Fruit fly (Drosophila melanogaster) whole organism, embryonic: ENCODE results near the gene CG10445.
A peak's percentile ranks its signal among the peaks of the same experiment; 100 is the strongest.

Experiments
- Adf1 ChIP-seq: fragments of 200-800 bp; sonication (Bioruptor generic); IDR thresholded peaks from 2 replicates; pipeline ENCODE4 v1.3.6; 2022; ENCODE audit warnings: missing biosample characterization, missing genetic modification characterization
- Asciz ChIP-seq: fragments of 200-800 bp; sonication (Bioruptor generic); optimal IDR thresholded peaks from 2 replicates; lab custom pipeline; 2017; ENCODE audit warnings: missing biosample characterization, mild to moderate bottlenecking, missing genetic modification characterization, missing genetic modification reagents
- Bgb ChIP-seq: fragments of 200-800 bp; sonication (Bioruptor generic); IDR thresholded peaks from 2 replicates; pipeline ENCODE4 v1.3.6; 2022; ENCODE audit warnings: missing biosample characterization, missing genetic modification characterization; ENCODE audit not compliant: partially characterized antibody
- C15 ChIP-seq: fragments of 200-800 bp; sonication (Bioruptor generic); IDR thresholded peaks from 3 replicates; pipeline ENCODE4 v1.3.6; 2022; ENCODE audit warnings: missing biosample characterization, missing genetic modification characterization
- CG10979 ChIP-seq: fragments of 200-800 bp; sonication (Bioruptor generic); optimal IDR thresholded peaks from 2 replicates; lab custom pipeline; 2018; ENCODE audit warnings: missing biosample characterization, mild to moderate bottlenecking, missing genetic modification characterization, moderate library complexity
- CG11398 ChIP-seq: fragments of 200-800 bp; sonication (Bioruptor generic); optimal IDR thresholded peaks from 2 replicates; lab custom pipeline; 2016; ENCODE audit warnings: missing biosample characterization, missing genetic modification characterization
- CG1233 ChIP-seq: fragments of 200-800 bp; sonication (Bioruptor generic); optimal IDR thresholded peaks from 4 replicates; lab custom pipeline; 2018; ENCODE audit warnings: missing biosample characterization, mild to moderate bottlenecking, missing genetic modification characterization
- CG13894 ChIP-seq: fragments of 200-800 bp; sonication (Bioruptor generic); optimal IDR thresholded peaks from 3 replicates; lab custom pipeline; 2018; ENCODE audit warnings: missing biosample characterization, mild to moderate bottlenecking, missing genetic modification characterization, moderate library complexity
- CG15073 ChIP-seq: fragments of 200-800 bp; sonication (Bioruptor generic); optimal IDR thresholded peaks from 2 replicates; lab custom pipeline; 2016; ENCODE audit warnings: missing biosample characterization, missing genetic modification characterization
- CG15479 ChIP-seq: fragments of 200-800 bp; sonication (Bioruptor generic); optimal IDR thresholded peaks from 3 replicates; lab custom pipeline; 2019; ENCODE audit warnings: missing biosample characterization, mild to moderate bottlenecking, missing genetic modification characterization, moderate library complexity
- CG1603 ChIP-seq: fragments of 200-800 bp; sonication (Bioruptor generic); optimal IDR thresholded peaks from 2 replicates; lab custom pipeline; 2019; ENCODE audit warnings: missing biosample characterization, mild to moderate bottlenecking, missing genetic modification characterization, moderate library complexity
- CG16779 ChIP-seq: fragments of 200-800 bp; sonication (Bioruptor generic); IDR thresholded peaks from 2 replicates; pipeline ENCODE4 v1.3.6; 2022; ENCODE audit warnings: missing biosample characterization, missing genetic modification characterization
- CG17568 ChIP-seq: fragments of 200-800 bp; sonication (Bioruptor generic); optimal IDR thresholded peaks from 2 replicates; lab custom pipeline; 2018; ENCODE audit warnings: missing biosample characterization, mild to moderate bottlenecking, missing genetic modification characterization, moderate library complexity
- CG17802 ChIP-seq: fragments of 200-800 bp; sonication (Bioruptor generic); optimal IDR thresholded peaks from 2 replicates; lab custom pipeline; 2018; ENCODE audit warnings: missing biosample characterization, mild to moderate bottlenecking, missing genetic modification characterization, moderate library complexity
- CG2875 ChIP-seq: fragments of 200-800 bp; sonication (Bioruptor generic); optimal IDR thresholded peaks from 2 replicates; lab custom pipeline; 2017; ENCODE audit warnings: missing biosample characterization, mild to moderate bottlenecking, missing genetic modification characterization, missing genetic modification reagents
- CG32532 ChIP-seq: fragments of 200-800 bp; sonication (Bioruptor generic); IDR thresholded peaks from 2 replicates; pipeline ENCODE4 v1.3.6; 2022; ENCODE audit warnings: missing biosample characterization, missing genetic modification characterization
- CG3407 ChIP-seq: fragments of 200-800 bp; sonication (Bioruptor generic); optimal IDR thresholded peaks from 2 replicates; lab custom pipeline; 2018; ENCODE audit warnings: missing biosample characterization, mild to moderate bottlenecking, missing genetic modification characterization
- CG4282 ChIP-seq: fragments of 200-800 bp; sonication (Bioruptor generic); optimal IDR thresholded peaks from 2 replicates; lab custom pipeline; 2016; ENCODE audit warnings: missing biosample characterization, missing genetic modification characterization
- CG4328 ChIP-seq: fragments of 200-800 bp; sonication (Bioruptor generic); optimal IDR thresholded peaks from 3 replicates; lab custom pipeline; 2017; ENCODE audit warnings: missing biosample characterization, missing genetic modification reagents, missing genetic modification characterization
- CG7271 ChIP-seq: fragments of 200-800 bp; sonication (Bioruptor generic); optimal IDR thresholded peaks from 2 replicates; lab custom pipeline; 2018; ENCODE audit warnings: missing biosample characterization, mild to moderate bottlenecking, missing genetic modification characterization, moderate library complexity
- CG7372 ChIP-seq: fragments of 200-800 bp; sonication (Bioruptor generic); IDR thresholded peaks from 2 replicates; pipeline ENCODE4 v1.3.6; 2022; ENCODE audit warnings: missing biosample characterization, missing genetic modification characterization
- CG7556 ChIP-seq: fragments of 200-800 bp; sonication (Bioruptor generic); optimal IDR thresholded peaks from 2 replicates; lab custom pipeline; 2017; ENCODE audit warnings: missing biosample characterization, mild to moderate bottlenecking, missing genetic modification characterization
- CG7928 ChIP-seq: fragments of 200-800 bp; sonication (Bioruptor generic); optimal IDR thresholded peaks from 2 replicates; lab custom pipeline; 2017; ENCODE audit warnings: missing biosample characterization, mild to moderate bottlenecking, missing genetic modification characterization
- CG7963 ChIP-seq: fragments of 200-800 bp; sonication (Bioruptor generic); IDR thresholded peaks from 3 replicates; pipeline ENCODE4 v1.3.6; 2022; ENCODE audit warnings: missing biosample characterization, missing genetic modification characterization; ENCODE audit not compliant: partially characterized antibody
- CG8290 ChIP-seq, 3 experiments: fragments of 200-800 bp; sonication (Bioruptor generic); optimal IDR thresholded peaks; 2 replicates each; lab custom pipeline; 2016 to 2019; ENCODE audit warnings: missing biosample characterization in 3 of 3, missing genetic modification characterization in 3 of 3, mild to moderate bottlenecking in 2 of 3, moderate library complexity in 1 of 3
- CG9876 ChIP-seq: fragments of 200-800 bp; sonication (Bioruptor generic); optimal IDR thresholded peaks from 2 replicates; lab custom pipeline; 2016; ENCODE audit warnings: missing biosample characterization, missing genetic modification characterization
- Dll ChIP-seq: fragments of 200-800 bp; sonication (Bioruptor generic); IDR thresholded peaks from 4 replicates; pipeline ENCODE4 v1.3.6; 2022; ENCODE audit warnings: missing biosample characterization, missing genetic modification characterization; ENCODE audit not compliant: partially characterized antibody
- Doc2 ChIP-seq: fragments of 200-800 bp; sonication (Bioruptor generic); IDR thresholded peaks from 2 replicates; pipeline ENCODE4 v1.3.6; 2022; ENCODE audit warnings: missing biosample characterization, missing genetic modification characterization
- Gug ChIP-seq: fragments of 200-800 bp; sonication (Bioruptor generic); IDR thresholded peaks from 4 replicates; pipeline ENCODE4 v1.3.6; 2022; ENCODE audit warnings: missing biosample characterization, missing genetic modification characterization
- H15 ChIP-seq: fragments of 200-800 bp; sonication (Bioruptor generic); IDR thresholded peaks from 3 replicates; pipeline ENCODE4 v1.3.6; 2022; ENCODE audit warnings: missing biosample characterization, missing genetic modification characterization
- Hr3 ChIP-seq: fragments of 200-800 bp; sonication (Bioruptor generic); optimal IDR thresholded peaks from 3 replicates; lab custom pipeline; 2016; ENCODE audit warnings: missing biosample characterization, missing genetic modification characterization
- Hsf ChIP-seq: fragments of 200-800 bp; sonication (Bioruptor generic); optimal IDR thresholded peaks from 3 replicates; lab custom pipeline; 2016; ENCODE audit warnings: missing biosample characterization, missing genetic modification characterization
- Jarid2 ChIP-seq: fragments of 200-800 bp; sonication (Bioruptor generic); optimal IDR thresholded peaks from 3 replicates; lab custom pipeline; 2017; ENCODE audit warnings: mild to moderate bottlenecking, missing biosample characterization, missing genetic modification reagents, missing genetic modification characterization
- Max ChIP-seq: fragments of 200-800 bp; sonication (Bioruptor generic); optimal IDR thresholded peaks from 2 replicates; lab custom pipeline; 2016; ENCODE audit warnings: missing biosample characterization, mild to moderate bottlenecking, missing genetic modification characterization
- Oaz ChIP-seq: fragments of 200-800 bp; sonication (Bioruptor generic); IDR thresholded peaks from 2 replicates; pipeline ENCODE4 v1.3.6; 2022; ENCODE audit warnings: missing biosample characterization, missing genetic modification characterization
- Taf1 ChIP-seq: fragments of 200-800 bp; sonication (Bioruptor generic); IDR thresholded peaks from 2 replicates; pipeline ENCODE4 v1.3.6; 2022; ENCODE audit warnings: missing biosample characterization, missing genetic modification characterization
- ab ChIP-seq: fragments of 200-800 bp; sonication (Bioruptor generic); optimal IDR thresholded peaks from 2 replicates; lab custom pipeline; 2016; ENCODE audit warnings: missing biosample characterization, missing genetic modification characterization
- ac ChIP-seq: fragments of 200-800 bp; sonication (Bioruptor generic); optimal IDR thresholded peaks from 3 replicates; lab custom pipeline; 2017; ENCODE audit warnings: missing biosample characterization, mild to moderate bottlenecking, missing genetic modification characterization
- al ChIP-seq: fragments of 200-800 bp; sonication (Bioruptor generic); IDR thresholded peaks from 2 replicates; pipeline ENCODE4 v1.3.6; 2022; ENCODE audit warnings: missing biosample characterization, missing genetic modification characterization
- aop ChIP-seq: fragments of 200-800 bp; sonication (Bioruptor generic); IDR thresholded peaks from 2 replicates; pipeline ENCODE4 v1.3.6; 2022; ENCODE audit warnings: missing biosample characterization, missing genetic modification characterization
- danr ChIP-seq: fragments of 200-800 bp; sonication (Bioruptor generic); IDR thresholded peaks from 2 replicates; pipeline ENCODE4 v1.3.6; 2022; ENCODE audit warnings: missing biosample characterization, missing genetic modification characterization
- disco-r ChIP-seq: fragments of 200-800 bp; sonication (Bioruptor generic); optimal IDR thresholded peaks from 2 replicates; lab custom pipeline; 2016; ENCODE audit warnings: missing biosample characterization, missing genetic modification characterization
- gem ChIP-seq: fragments of 200-800 bp; sonication (Bioruptor generic); optimal IDR thresholded peaks from 2 replicates; lab custom pipeline; 2019; ENCODE audit warnings: missing biosample characterization, mild to moderate bottlenecking, missing genetic modification characterization, moderate library complexity
- h ChIP-seq: fragments of >200 bp; optimal IDR thresholded peaks from 2 replicates; lab custom pipeline; 2017
- hkb ChIP-seq, 2 experiments: fragments of 200-800 bp in 1 of 2; fragments of >200 bp in 1 of 2; sonication (Bioruptor generic) in 1 of 2; IDR thresholded peaks in 1 of 2; optimal IDR thresholded peaks in 1 of 2; 2 replicates each; pipeline versions ENCODE4 v1.3.6 to Lab custom; 2017 to 2022; ENCODE audit warnings: missing biosample characterization in 1 of 2, missing genetic modification characterization in 1 of 2
- nerfin-2 ChIP-seq: fragments of 200-800 bp; sonication (Bioruptor generic); IDR thresholded peaks from 2 replicates; pipeline ENCODE4 v1.3.6; 2022; ENCODE audit warnings: missing biosample characterization, missing genetic modification characterization; ENCODE audit not compliant: partially characterized antibody
- seq ChIP-seq: fragments of 200-800 bp; sonication (Bioruptor generic); IDR thresholded peaks from 2 replicates; pipeline ENCODE4 v1.3.6; 2022; ENCODE audit warnings: missing biosample characterization, missing genetic modification characterization
- tna ChIP-seq: fragments of 200-800 bp; sonication (Bioruptor generic); IDR thresholded peaks from 2 replicates; pipeline ENCODE4 v1.3.6; 2022; ENCODE audit warnings: missing biosample characterization, missing genetic modification characterization; ENCODE audit not compliant: partially characterized antibody
- trem ChIP-seq: fragments of 200-800 bp; optimal IDR thresholded peaks from 3 replicates; lab custom pipeline; 2019; ENCODE audit warnings: missing biosample characterization, mild to moderate bottlenecking, missing genetic modification characterization, moderate library complexity

The CG10445 gene

dm6 chr3R:7962778-7963494 lies 42.8 kb upstream of the CG10445 start (continued):
- TF ChIP-seq CG4328 (GFP tag; lab: Kevin White, UChicago) (no peak), CG1603 (tag; lab: Kevin White, UChicago) (no peak), h (no peak), gem (tag; lab: Kevin White, UChicago) (peak; percentile 79), CG32532 (GFP tag; lab: Robert Waterston, UW) (no peak), CG7928 (no peak), disco-r (no peak), Hr3 (peak; percentile 52), CG2875 (GFP tag; lab: Kevin White, UChicago) (peak; percentile 61), Gug (GFP tag; lab: Robert Waterston, UW) (peak; percentile 9; the same call in 1 of the 4 replicates), CG11398 (no peak), danr (no peak), CG16779 (GFP tag; lab: Robert Waterston, UW) (no peak), aop (peak; percentile 74), al (GFP tag; lab: Robert Waterston, UW) (no peak), CG3407 (GFP tag; lab: Kevin White, UChicago) (peak; percentile 63), Asciz (GFP tag; lab: Kevin White, UChicago) (peak; percentile 55), ab (GFP tag; lab: Kevin White, UChicago) (no peak), Hsf (GFP tag; lab: Kevin White, UChicago) (peak; percentile 29), CG15073 (GFP tag; lab: Kevin White, UChicago) (no peak), Taf1 (GFP tag; lab: Robert Waterston, UW) (no peak), H15 (GFP tag; lab: Robert Waterston, UW) (peak; percentile 49; the same call in 1 of the 3 replicates), Doc2 (GFP tag; lab: Robert Waterston, UW) (no peak), CG8290 (GFP tag; optimal IDR thresholded peaks at IDR 0.05; lab: Kevin White, UChicago) (no peak), CG8290 (tag; optimal IDR thresholded peaks at IDR 0.05; lab: Kevin White, UChicago) (no peak), Dll (GFP tag; lab: Robert Waterston, UW) (no peak), trem (tag; lab: Kevin White, UChicago) (peak; percentile 43), CG7963 (no peak), CG7271 (tag; lab: Kevin White, UChicago) (no peak), CG7556 (GFP tag; lab: Kevin White, UChicago) (no peak), nerfin-2 (GFP tag; lab: Robert Waterston, UW) (no peak), CG4282 (peak; percentile 30), Max (GFP tag; lab: Kevin White, UChicago) (peak; percentile 20), seq (no peak), ac (no peak), tna (GFP tag; lab: Robert Waterston, UW) (no peak), CG17568 (GFP tag; lab: Kevin White, UChicago) (no peak), Adf1 (GFP tag; lab: Robert Waterston, UW) (no peak), CG9876 (GFP tag; lab: Kevin White, UChicago) (no peak), CG17802 (tag; lab: Kevin White, UChicago) (no peak), Oaz (no peak), CG15479 (peak; percentile 40), CG7372 (no peak), CG1233 (GFP tag; lab: Kevin White, UChicago) (peak; percentile 52), CG10979 (tag; lab: Kevin White, UChicago) (peak; percentile 79), hkb (optimal IDR thresholded peaks at IDR 0.05; lab: Kevin White, UChicago) (no peak), hkb (GFP tag; IDR thresholded peaks at IDR 0.05; lab: Robert Waterston, UW) (no peak), C15 (GFP tag; lab: Robert Waterston, UW) (no peak), Jarid2 (peak; percentile 18), CG13894 (tag; lab: Kevin White, UChicago) (no peak), Bgb (no peak)
